Worm (Caenorhabditis elegans) whole organism, young adult: ENCODE measurements around the gene str-248.

Source experiments
- C06A6.2 ChIP-seq: fragments of 200-800 bp; sonication (Bioruptor generic); conservative IDR thresholded peaks from 2 replicates; pipeline ENCODE4 v1.3.6; 2022; ENCODE audit warnings: missing genetic modification characterization, missing compliant biosample characterization
- Y53G8AR.9 ChIP-seq: fragments of 200-800 bp; sonication (Bioruptor generic); conservative IDR thresholded peaks from 2 replicates; pipeline ENCODE4 v1.3.6; 2022; ENCODE audit warnings: missing genetic modification reagents, missing genetic modification characterization, missing compliant biosample characterization
- Y56A3A.18 ChIP-seq: fragments of 200-800 bp; sonication (Bioruptor generic); IDR thresholded peaks from 2 replicates; pipeline ENCODE4 v1.3.6; 2022; ENCODE audit warnings: missing genetic modification reagents, missing genetic modification characterization, missing compliant biosample characterization
- ama-1 ChIP-seq, 3 experiments: fragments of 150-350 bp in 1 of 3; sonication (generic microtip) in 2 of 3; optimal IDR thresholded peaks; 2 replicates each; lab custom pipeline; 2014 to 2018; ENCODE audit warnings: missing biosample characterization in 2 of 3, missing genetic modification characterization in 2 of 3, missing genetic modification reagents in 2 of 3
- aptf-3 ChIP-seq: fragments of 200-800 bp; sonication (Bioruptor generic); IDR thresholded peaks from 2 replicates; pipeline ENCODE4 v1.3.6; 2022; ENCODE audit warnings: missing genetic modification characterization, missing compliant biosample characterization
- bed-1 ChIP-seq: fragments of 200-800 bp; sonication (Bioruptor generic); IDR thresholded peaks from 2 replicates; pipeline ENCODE4 v1.3.6; 2022; ENCODE audit warnings: missing genetic modification reagents, missing genetic modification characterization, missing compliant biosample characterization
- ceh-79 ChIP-seq: sonication (generic microtip); optimal IDR thresholded peaks from 2 replicates; lab custom pipeline; 2017; ENCODE audit warnings: mild to moderate bottlenecking, missing genetic modification characterization, missing compliant biosample characterization
- hlh-12 ChIP-seq: sonication (generic microtip); optimal IDR thresholded peaks from 2 replicates; lab custom pipeline; 2016; ENCODE audit warnings: missing genetic modification characterization, missing compliant biosample characterization
- mcd-1 ChIP-seq: fragments of 200-800 bp; sonication (Bioruptor generic); IDR thresholded peaks from 2 replicates; pipeline ENCODE4 v1.3.6; 2022; ENCODE audit warnings: missing genetic modification reagents, missing genetic modification characterization, missing compliant biosample characterization
- nhr-27 ChIP-seq: fragments of 200-800 bp; sonication (Bioruptor generic); optimal IDR thresholded peaks from 2 replicates; lab custom pipeline; 2018; ENCODE audit warnings: mild to moderate bottlenecking, missing genetic modification characterization, moderate library complexity, missing compliant biosample characterization
- rcor-1 ChIP-seq: fragments of 200-800 bp; sonication (Bioruptor generic); IDR thresholded peaks from 2 replicates; pipeline ENCODE4 v1.3.6; 2022; ENCODE audit warnings: missing genetic modification reagents, missing genetic modification characterization, missing compliant biosample characterization
- rpc-1 ChIP-seq, 2 experiments: fragments of 150-350 bp in 1 of 2; sonication (generic microtip) in 1 of 2; optimal IDR thresholded peaks; 2 replicates each; lab custom pipeline; 2014 to 2018; ENCODE audit warnings: missing biosample characterization in 1 of 2, missing genetic modification characterization in 1 of 2, missing genetic modification reagents in 1 of 2, missing genotype in 1 of 2
- unc-62 ChIP-seq: fragments of 150-350 bp; optimal IDR thresholded peaks from 2 replicates; lab custom pipeline; 2014; ENCODE audit warnings: missing biosample characterization, missing genetic modification reagents, missing genetic modification characterization

- TF ChIP-seq C06A6.2 (GFP tag; lab: Robert Waterston, UW): no peak
- no peak for TF ChIP-seq aptf-3 (GFP tag; lab: Robert Waterston, UW)
- no peak for TF ChIP-seq mcd-1 (GFP tag; lab: Robert Waterston, UW)
- TF ChIP-seq ceh-79 (tag; lab: Kevin White, UChicago): no peak
- TF ChIP-seq rcor-1 (GFP tag; lab: Robert Waterston, UW): no peak
- TF ChIP-seq nhr-27 (tag; lab: Kevin White, UChicago): no peak
- no peak for TF ChIP-seq Y53G8AR.9
- no peak for TF ChIP-seq unc-62 (GFP tag; lab: Kevin White, UChicago)
- no peak for TF ChIP-seq hlh-12 (tag; lab: Kevin White, UChicago)
- TF ChIP-seq Y56A3A.18: no peak
- no peak for TF ChIP-seq ama-1 (optimal IDR thresholded peaks at IDR 0.05; lab: Kevin White, UChicago)
- no peak for TF ChIP-seq ama-1 (GFP tag; optimal IDR thresholded peaks at IDR 0.05; lab: Kevin White, UChicago)
- TF ChIP-seq bed-1: no peak
- TF ChIP-seq rpc-1 (optimal IDR thresholded peaks at IDR 0.05; lab: Kevin White, UChicago): no peak
- no peak for TF ChIP-seq rpc-1 (tag; optimal IDR thresholded peaks at IDR 0.05; lab: Kevin White, UChicago)
These were observed 19.0 kb downstream of the str-248 start, which contains the start of the genes fbxa-153 and str-12 for ce11 chrV:15610350-15610940.
